Worm (Caenorhabditis elegans) whole organism, late embryonic: ENCODE measurements around the gene pcrg-1.

Experiments
- ahr-1 ChIP-seq: sonication (generic microtip); optimal IDR thresholded peaks from 2 replicates; lab custom pipeline; 2016; ENCODE audit warnings: missing genetic modification characterization, missing compliant biosample characterization
- ama-1 ChIP-seq: fragments of 150-350 bp; optimal IDR thresholded peaks from 2 replicates; lab custom pipeline; 2014
- elt-4 ChIP-seq: sonication (generic microtip); optimal IDR thresholded peaks from 2 replicates; lab custom pipeline; 2016; ENCODE audit warnings: missing genetic modification characterization, missing compliant biosample characterization
- hlh-8 ChIP-seq: sonication (generic microtip); optimal IDR thresholded peaks from 2 replicates; lab custom pipeline; 2016; ENCODE audit warnings: missing genotype, missing genetic modification characterization, missing compliant biosample characterization
- pros-1 ChIP-seq: fragments of 150-350 bp; optimal IDR thresholded peaks from 2 replicates; lab custom pipeline; 2014; ENCODE audit warnings: missing biosample characterization, missing genetic modification reagents, missing genetic modification characterization
- syd-9 ChIP-seq: sonication (generic microtip); optimal IDR thresholded peaks from 2 replicates; lab custom pipeline; 2016; ENCODE audit warnings: mild to moderate bottlenecking, missing genetic modification characterization, moderate library complexity, missing compliant biosample characterization

- TF ChIP-seq pros-1, result peak; percentile 60
- TF ChIP-seq elt-4 (tag; lab: Kevin White, UChicago), result no peak
- no peak for TF ChIP-seq ahr-1 (tag; lab: Kevin White, UChicago)
- peak; percentile 58 for TF ChIP-seq hlh-8 (tag; lab: Kevin White, UChicago)
- TF ChIP-seq syd-9 (tag; lab: Kevin White, UChicago), result peak; percentile 55
- TF ChIP-seq ama-1 (lab: Kevin White, UChicago), result no peak
Measured at ce11 chrII:7151969-7152631, 48.2 kb upstream of the pcrg-1 start, which contains the start of gene fust-1.
